Worm (Caenorhabditis elegans) whole organism, L3 larva: ENCODE data around the gene K09H11.9.

Experiments used
- R02D3.7 ChIP-seq: fragments of 150-350 bp; optimal IDR thresholded peaks from 2 replicates; lab custom pipeline; 2014; ENCODE audit warnings: missing biosample characterization, missing genetic modification characterization
- ZK546.5 ChIP-seq: sonication (generic microtip); optimal IDR thresholded peaks from 2 replicates; lab custom pipeline; 2017; ENCODE audit warnings: missing biosample characterization, missing genetic modification characterization
- aly-2 ChIP-seq: fragments of 150-350 bp; optimal IDR thresholded peaks from 2 replicates; lab custom pipeline; 2014; ENCODE audit warnings: missing biosample characterization, missing genetic modification characterization
- ama-1 ChIP-seq: fragments of 150-350 bp; optimal IDR thresholded peaks from 2 replicates; lab custom pipeline; 2018
- ceh-16 ChIP-seq: sonication (generic microtip); optimal IDR thresholded peaks from 2 replicates; lab custom pipeline; 2017; ENCODE audit warnings: missing biosample characterization, missing genetic modification characterization
- ceh-28 ChIP-seq: fragments of 150-350 bp; optimal IDR thresholded peaks from 2 replicates; lab custom pipeline; 2014; ENCODE audit warnings: missing biosample characterization, missing genetic modification reagents, missing genetic modification characterization
- ceh-82 ChIP-seq: fragments of 150-350 bp; optimal IDR thresholded peaks from 2 replicates; lab custom pipeline; 2014; ENCODE audit warnings: missing biosample characterization, missing genetic modification characterization
- ceh-9 ChIP-seq: sonication (generic microtip); optimal IDR thresholded peaks from 2 replicates; lab custom pipeline; 2018; ENCODE audit warnings: missing biosample characterization, missing genetic modification characterization
- daf-12 ChIP-seq: fragments of 150-350 bp; optimal IDR thresholded peaks from 2 replicates; lab custom pipeline; 2014; ENCODE audit warnings: missing biosample characterization, missing genetic modification reagents, missing genetic modification characterization
- egl-5 ChIP-seq: fragments of 150-350 bp; optimal IDR thresholded peaks from 2 replicates; lab custom pipeline; 2017; ENCODE audit warnings: missing biosample characterization, missing genetic modification reagents, missing genetic modification characterization, inconsistent platforms
- elt-1 ChIP-seq: fragments of 150-350 bp; optimal IDR thresholded peaks from 2 replicates; lab custom pipeline; 2014; ENCODE audit warnings: missing biosample characterization, missing genetic modification characterization
- elt-2 ChIP-seq: sonication (generic microtip); optimal IDR thresholded peaks from 2 replicates; lab custom pipeline; 2016; ENCODE audit warnings: missing genetic modification reagents, mild to moderate bottlenecking, missing genetic modification characterization, missing compliant biosample characterization
- elt-3 ChIP-seq, 3 experiments: fragments of 150-350 bp in 1 of 3; sonication (generic microtip) in 2 of 3; optimal IDR thresholded peaks; 2 replicates in 2 of 3; 4 replicates in 1 of 3; lab custom pipeline; 2014 to 2017; ENCODE audit warnings: missing biosample characterization in 3 of 3, missing genetic modification characterization in 3 of 3
- eor-1 ChIP-seq, 2 experiments: fragments of 150-350 bp; optimal IDR thresholded peaks; 2 replicates each; lab custom pipeline; 2014 to 2018; ENCODE audit warnings: missing biosample characterization in 2 of 2, missing genetic modification characterization in 2 of 2
- fkh-10 ChIP-seq: sonication (generic microtip); optimal IDR thresholded peaks from 2 replicates; lab custom pipeline; 2017; ENCODE audit warnings: missing biosample characterization, missing genetic modification reagents, missing genetic modification characterization
- fkh-2 ChIP-seq: fragments of 150-350 bp; optimal IDR thresholded peaks from 2 replicates; lab custom pipeline; 2014; ENCODE audit warnings: missing biosample characterization, missing genetic modification reagents, missing genetic modification characterization
- fos-1 ChIP-seq: fragments of 150-350 bp; optimal IDR thresholded peaks from 2 replicates; lab custom pipeline; 2014; ENCODE audit warnings: missing biosample characterization, missing genetic modification characterization
- jun-1 ChIP-seq: fragments of 150-350 bp; optimal IDR thresholded peaks from 2 replicates; lab custom pipeline; 2014; ENCODE audit warnings: missing biosample characterization, missing genetic modification reagents, missing genetic modification characterization
- lin-15B ChIP-seq: fragments of 150-350 bp; optimal IDR thresholded peaks from 2 replicates; lab custom pipeline; 2014; ENCODE audit warnings: missing biosample characterization, missing genetic modification characterization
- lin-39 ChIP-seq: fragments of 150-350 bp; optimal IDR thresholded peaks from 2 replicates; lab custom pipeline; 2018; ENCODE audit warnings: missing biosample characterization, missing genetic modification reagents, missing genetic modification characterization
- lsy-12 ChIP-seq: sonication (generic microtip); optimal IDR thresholded peaks from 2 replicates; lab custom pipeline; 2016; ENCODE audit warnings: mild to moderate bottlenecking, missing genetic modification characterization, missing compliant biosample characterization
- mdl-1 ChIP-seq: fragments of 150-350 bp; optimal IDR thresholded peaks from 2 replicates; lab custom pipeline; 2014; ENCODE audit warnings: missing biosample characterization, missing genetic modification characterization
- mml-1 ChIP-seq: fragments of 150-350 bp; sonication (generic microtip); optimal IDR thresholded peaks from 3 replicates; lab custom pipeline; 2014; ENCODE audit warnings: missing biosample characterization, missing genetic modification characterization
- nfya-1 ChIP-seq: sonication (generic microtip); optimal IDR thresholded peaks from 2 replicates; lab custom pipeline; 2017; ENCODE audit warnings: missing genetic modification characterization, mild to moderate bottlenecking, missing compliant biosample characterization, antibody characterized with exemption, moderate library complexity; ENCODE audit not compliant: insufficient read depth
- nhr-12 ChIP-seq: fragments of 150-350 bp; optimal IDR thresholded peaks from 2 replicates; lab custom pipeline; 2014; ENCODE audit warnings: missing biosample characterization, missing genetic modification characterization
- nhr-23 ChIP-seq: fragments of 150-350 bp; optimal IDR thresholded peaks from 2 replicates; lab custom pipeline; 2014; ENCODE audit warnings: missing biosample characterization, missing genetic modification reagents, missing genetic modification characterization
- nhr-237 ChIP-seq: fragments of 150-350 bp; optimal IDR thresholded peaks from 2 replicates; lab custom pipeline; 2014; ENCODE audit warnings: missing biosample characterization, missing genetic modification characterization
- nhr-28 ChIP-seq: fragments of 150-350 bp; optimal IDR thresholded peaks from 2 replicates; lab custom pipeline; 2014; ENCODE audit warnings: missing biosample characterization, missing genetic modification characterization
- nhr-43 ChIP-seq: sonication (generic microtip); optimal IDR thresholded peaks from 2 replicates; lab custom pipeline; 2016; ENCODE audit warnings: mild to moderate bottlenecking, missing genetic modification characterization, missing compliant biosample characterization; ENCODE audit not compliant: poor library complexity, severe bottlenecking
- nhr-67 ChIP-seq: fragments of 150-350 bp; optimal IDR thresholded peaks from 2 replicates; lab custom pipeline; 2014; ENCODE audit warnings: missing biosample characterization, missing genetic modification characterization
- nhr-77 ChIP-seq: fragments of 150-350 bp; optimal IDR thresholded peaks from 2 replicates; lab custom pipeline; 2014; ENCODE audit warnings: missing biosample characterization, missing genetic modification characterization
- pqm-1 ChIP-seq: fragments of 150-350 bp; optimal IDR thresholded peaks from 2 replicates; lab custom pipeline; 2017; ENCODE audit warnings: missing biosample characterization, missing genetic modification characterization, inconsistent platforms
- sea-2 ChIP-seq: fragments of 150-350 bp; sonication (generic microtip); optimal IDR thresholded peaks from 4 replicates; lab custom pipeline; 2014; ENCODE audit warnings: missing biosample characterization, missing genetic modification reagents, missing genetic modification characterization
- snpc-4 ChIP-seq: fragments of 150-350 bp; optimal IDR thresholded peaks from 2 replicates; lab custom pipeline; 2014; ENCODE audit warnings: missing biosample characterization, missing genetic modification characterization
- tbx-2 ChIP-seq: sonication (generic microtip); optimal IDR thresholded peaks from 2 replicates; lab custom pipeline; 2016; ENCODE audit warnings: mild to moderate bottlenecking, missing genetic modification characterization, missing compliant biosample characterization
- unc-39 ChIP-seq: sonication (generic microtip); optimal IDR thresholded peaks from 4 replicates; lab custom pipeline; 2017; ENCODE audit warnings: missing biosample characterization, missing genetic modification characterization
- zag-1 ChIP-seq: fragments of 150-350 bp; optimal IDR thresholded peaks from 2 replicates; lab custom pipeline; 2014; ENCODE audit warnings: missing biosample characterization, missing genetic modification characterization
- ztf-11 ChIP-seq: fragments of 150-350 bp; optimal IDR thresholded peaks from 2 replicates; lab custom pipeline; 2014; ENCODE audit warnings: missing biosample characterization, missing genetic modification characterization
- ztf-4 ChIP-seq: fragments of 150-350 bp; optimal IDR thresholded peaks from 2 replicates; lab custom pipeline; 2014; ENCODE audit warnings: missing biosample characterization, missing genetic modification characterization

The K09H11.9 gene

DNA sequence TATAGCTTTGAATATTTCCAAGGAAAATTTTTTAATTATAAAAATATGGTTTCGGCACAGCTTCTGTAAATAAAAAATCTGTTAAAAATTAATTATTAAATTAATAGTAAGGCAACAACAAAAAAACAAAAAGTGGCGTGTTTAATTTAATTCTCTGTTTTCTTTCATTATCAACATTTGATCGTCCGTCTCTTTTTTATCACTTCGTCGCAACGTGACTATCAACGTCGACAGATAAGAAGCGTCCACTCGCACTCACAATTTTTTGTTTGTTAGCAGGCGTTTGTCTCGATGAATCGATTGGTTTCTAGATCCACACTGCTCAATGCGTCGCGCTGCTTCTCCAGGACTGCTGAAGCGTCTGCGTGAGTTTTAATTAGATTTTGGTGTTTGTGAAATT, 3.8 kb downstream of the K09H11.9 start, which contains the start of gene gcst-1:
gcst-1 (plus strand) TSS at position 277 of the 400 bp plus-strand sequence.
- no peak for TF ChIP-seq zag-1 (tag; lab: Kevin White, UChicago)
- no peak for TF ChIP-seq nhr-77
- peak; percentile 91 for TF ChIP-seq elt-2 (tag; lab: Kevin White, UChicago)
- TF ChIP-seq snpc-4 (tag; lab: Kevin White, UChicago): no peak
- no peak for TF ChIP-seq lsy-12 (tag; lab: Kevin White, UChicago)
- no peak for TF ChIP-seq eor-1 (tag; optimal IDR thresholded peaks at IDR 0.05; lab: Kevin White, UChicago)
- no peak for TF ChIP-seq ZK546.5
- TF ChIP-seq jun-1 (tag; lab: Kevin White, UChicago): peak; percentile 15
- TF ChIP-seq nfya-1: no peak
- no peak for TF ChIP-seq tbx-2 (tag; lab: Kevin White, UChicago)
- TF ChIP-seq ceh-16 (tag; lab: Kevin White, UChicago): no peak
- TF ChIP-seq ama-1 (lab: Kevin White, UChicago): peak; percentile 1
- no peak for TF ChIP-seq elt-3 (tag; optimal IDR thresholded peaks at IDR 0.05; lab: Kevin White, UChicago)
- TF ChIP-seq mdl-1 (tag; lab: Kevin White, UChicago): no peak
- peak; percentile 75 for TF ChIP-seq pqm-1 (tag; lab: Kevin White, UChicago)
- TF ChIP-seq nhr-237: no peak
- no peak for TF ChIP-seq egl-5
- no peak for TF ChIP-seq nhr-67
- no peak for TF ChIP-seq nhr-43 (tag; lab: Kevin White, UChicago)
- no peak for TF ChIP-seq R02D3.7 (tag; lab: Kevin White, UChicago)
- TF ChIP-seq lin-15B: no peak
- TF ChIP-seq fkh-10 (GFP tag; lab: Kevin White, UChicago): no peak
- no peak for TF ChIP-seq ceh-28 (tag; lab: Kevin White, UChicago)
- no peak for TF ChIP-seq ceh-9
- no peak for TF ChIP-seq nhr-28 (tag; lab: Kevin White, UChicago)
- no peak for TF ChIP-seq ztf-4 (tag; lab: Kevin White, UChicago)
- TF ChIP-seq nhr-12 (tag; lab: Kevin White, UChicago): no peak
- no peak for TF ChIP-seq aly-2 (tag; lab: Kevin White, UChicago)
- no peak for TF ChIP-seq mml-1

- TF ChIP-seq ztf-11 (tag; lab: Kevin White, UChicago) (no peak), zag-1 (tag; lab: Kevin White, UChicago) (no peak), aly-2 (tag; lab: Kevin White, UChicago) (no peak), nfya-1 (no peak), snpc-4 (tag; lab: Kevin White, UChicago) (no peak), fkh-2 (tag; lab: Kevin White, UChicago) (no peak), elt-1 (tag; lab: Kevin White, UChicago) (no peak), ceh-9 (no peak), eor-1 (tag; optimal IDR thresholded peaks at IDR 0.05; lab: Kevin White, UChicago) (no peak), fos-1 (tag; lab: Kevin White, UChicago) (no peak), tbx-2 (tag; lab: Kevin White, UChicago) (no peak), elt-3 (tag; optimal IDR thresholded peaks at IDR 0.05; lab: Kevin White, UChicago) (no peak), pqm-1 (tag; lab: Kevin White, UChicago) (no peak), nhr-77 (no peak), ceh-82 (tag; lab: Kevin White, UChicago) (no peak), ZK546.5 (no peak), sea-2 (GFP tag; lab: Kevin White, UChicago) (no peak)
These were observed 4.2 kb downstream of the K09H11.9 start for ce11 chrV:5712189-5712588.

ce11 chrV:5708331-5708730, 8.1 kb downstream of the K09H11.9 start:
- TF ChIP-seq aly-2 (tag; lab: Kevin White, UChicago) (no peak), tbx-2 (tag; lab: Kevin White, UChicago) (no peak), fos-1 (tag; lab: Kevin White, UChicago) (no peak), nhr-28 (tag; lab: Kevin White, UChicago) (no peak), nhr-23 (tag; lab: Kevin White, UChicago) (no peak), elt-2 (tag; lab: Kevin White, UChicago) (no peak), lin-39 (tag; lab: Kevin White, UChicago) (no peak), nfya-1 (no peak), fkh-2 (tag; lab: Kevin White, UChicago) (no peak), unc-39 (tag; lab: Kevin White, UChicago) (no peak), ZK546.5 (no peak), mdl-1 (tag; lab: Kevin White, UChicago) (no peak), jun-1 (tag; lab: Kevin White, UChicago) (no peak), ama-1 (lab: Kevin White, UChicago) (no peak), daf-12 (no peak), nhr-43 (tag; lab: Kevin White, UChicago) (no peak), lin-15B (no peak), R02D3.7 (tag; lab: Kevin White, UChicago) (no peak), mml-1 (no peak), ztf-11 (tag; lab: Kevin White, UChicago) (no peak)
